Worm (Caenorhabditis elegans): ENCODE measurements around the gene ZK809.1.

DNA sequence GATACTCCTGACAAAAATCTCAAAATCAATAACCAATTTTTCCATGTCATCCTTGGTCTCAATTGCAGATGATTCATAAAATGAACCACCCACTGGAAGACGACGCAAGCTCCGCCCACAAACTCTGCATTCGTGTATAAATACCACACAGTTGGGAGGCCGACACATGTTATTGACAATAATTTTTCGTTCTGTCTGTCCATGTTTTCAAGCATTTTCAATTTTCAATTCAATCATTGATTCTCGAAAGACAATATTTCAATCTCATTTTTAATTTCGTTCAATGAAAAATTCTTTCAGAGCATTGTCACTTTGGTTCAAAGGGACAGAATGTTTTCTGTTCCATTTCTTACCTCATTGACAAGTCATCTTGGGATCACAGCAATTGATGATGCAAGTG is 34.2 kb downstream of the ZK809.1 start, which contains the start of gene inx-9:
- TF ChIP-seq ceh-9 (tag; optimal IDR thresholded peaks at IDR 0.05) (no peak), aly-2 (tag; optimal IDR thresholded peaks at IDR 0.05) (no peak), nhr-25 (tag; optimal IDR thresholded peaks at IDR 0.05) (no peak), sea-2 (GFP tag; optimal IDR thresholded peaks at IDR 0.05) (no peak), ama-1 (optimal IDR thresholded peaks at IDR 0.05) (no peak), unc-62 (GFP tag; optimal IDR thresholded peaks at IDR 0.05) (no peak), ztf-11 (tag; optimal IDR thresholded peaks at IDR 0.05) (no peak), elt-3 (tag; optimal IDR thresholded peaks at IDR 0.05) (no peak), pha-4 (tag; optimal IDR thresholded peaks at IDR 0.05) (no peak), nhr-28 (tag; optimal IDR thresholded peaks at IDR 0.05) (no peak), skn-1 (tag; optimal IDR thresholded peaks at IDR 0.05) (no peak), snpc-4 (tag; optimal IDR thresholded peaks at IDR 0.05) (no peak), ceh-82 (tag; optimal IDR thresholded peaks at IDR 0.05) (no peak)
